Worm (Caenorhabditis elegans) whole organism, late embryonic: ENCODE results near the gene H20J04.6.

ENCODE experiments used
- ceh-30 ChIP-seq: fragments of 150-350 bp; optimal IDR thresholded peaks from 2 replicates; lab custom pipeline; 2014; ENCODE audit warnings: missing biosample characterization, missing genetic modification characterization
- pag-3 ChIP-seq: sonication (generic microtip); optimal IDR thresholded peaks from 2 replicates; lab custom pipeline; 2016; ENCODE audit warnings: missing compliant biosample characterization, missing genetic modification characterization, borderline replicate concordance

ce11 chrII:4294801-4295200 is 28.3 kb upstream of the H20J04.6 start, which contains the start of gene rml-4:
- TF ChIP-seq pag-3 (tag; lab: Kevin White, UChicago), result no peak
- TF ChIP-seq ceh-30 (tag; lab: Kevin White, UChicago), result no peak
